Worm (Caenorhabditis elegans) whole organism, mixed stage, embryonic: ENCODE measurements around the gene samp-1.

Experiments used
- M03D4.4 ChIP-seq: sonication (generic microtip); optimal IDR thresholded peaks from 2 replicates; lab custom pipeline; 2017; ENCODE audit warnings: mild to moderate bottlenecking, missing genetic modification characterization, missing compliant biosample characterization
- elt-1 ChIP-seq: sonication (generic microtip); optimal IDR thresholded peaks from 2 replicates; lab custom pipeline; 2017; ENCODE audit warnings: missing genetic modification characterization, mild to moderate bottlenecking, missing compliant biosample characterization, antibody characterized with exemption, moderate library complexity, borderline replicate concordance; ENCODE audit not compliant: insufficient read depth
- lin-13 ChIP-seq: fragments of 150-350 bp; optimal IDR thresholded peaks from 2 replicates; lab custom pipeline; 2014; ENCODE audit warnings: missing biosample characterization, missing genetic modification characterization
- mep-1 ChIP-seq: fragments of 150-350 bp; optimal IDR thresholded peaks from 2 replicates; lab custom pipeline; 2017; ENCODE audit warnings: missing biosample characterization, missing genetic modification reagents, missing genetic modification characterization, inconsistent platforms
- nhr-28 ChIP-seq: fragments of 150-350 bp; optimal IDR thresholded peaks from 2 replicates; lab custom pipeline; 2014; ENCODE audit warnings: missing biosample characterization, missing genetic modification characterization
- pha-4 ChIP-seq: fragments of 150-350 bp; optimal IDR thresholded peaks from 2 replicates; lab custom pipeline; 2018; ENCODE audit warnings: missing biosample characterization, missing genetic modification reagents, missing genetic modification characterization
- snpc-4 ChIP-seq: fragments of 150-350 bp; optimal IDR thresholded peaks from 2 replicates; lab custom pipeline; 2014; ENCODE audit warnings: missing biosample characterization, missing genetic modification characterization
- ztf-11 ChIP-seq: fragments of 150-350 bp; optimal IDR thresholded peaks from 2 replicates; lab custom pipeline; 2014; ENCODE audit warnings: missing biosample characterization, missing genetic modification characterization

DNA sequence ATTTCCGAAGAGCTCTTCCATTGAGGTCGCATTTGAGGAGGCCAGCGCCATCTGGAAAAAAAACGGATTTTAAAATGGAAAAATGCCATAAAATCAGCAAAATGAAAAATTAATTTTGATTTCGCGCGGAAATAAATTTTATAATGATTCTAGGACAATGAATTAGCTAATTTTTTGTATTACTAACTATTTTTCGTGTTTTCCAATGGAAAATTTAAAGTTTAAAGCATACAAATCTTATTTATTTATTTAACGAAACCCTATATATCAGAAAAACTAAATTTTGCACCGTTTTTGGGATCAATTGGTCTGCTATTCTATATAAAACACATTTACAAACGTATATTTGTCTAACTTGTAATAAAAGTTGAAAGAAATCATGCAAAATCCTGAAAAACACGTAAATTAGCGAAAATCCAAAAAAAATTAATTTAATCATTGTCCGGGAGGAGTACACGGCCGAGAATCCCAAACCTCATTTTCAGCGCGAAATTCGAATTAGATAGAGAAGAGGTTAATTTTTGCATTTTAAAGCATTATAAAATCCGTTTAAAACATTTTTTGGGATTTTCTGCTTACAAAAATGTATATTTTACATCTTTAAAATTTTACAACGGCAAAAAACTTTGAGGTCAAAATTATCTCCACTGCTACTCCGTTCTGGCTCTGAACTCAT, 12.4 kb upstream of the samp-1 start, which contains the start of gene C47G2.3:
- TF ChIP-seq mep-1 (tag; lab: Kevin White, UChicago) (no peak), snpc-4 (tag; lab: Kevin White, UChicago) (no peak), elt-1 (tag; lab: Kevin White, UChicago) (no peak), nhr-28 (tag; lab: Kevin White, UChicago) (no peak), M03D4.4 (no peak), lin-13 (tag; lab: Kevin White, UChicago) (no peak), ztf-11 (tag; lab: Kevin White, UChicago) (no peak), pha-4 (tag; lab: Kevin White, UChicago) (no peak)
